Worm (Caenorhabditis elegans) whole organism, young adult: ENCODE measurements around the gene pmp-2.

Experiments used
- C17E4.6 ChIP-seq: fragments of 200-800 bp; sonication (Bioruptor generic); IDR thresholded peaks from 2 replicates; pipeline ENCODE4 v1.3.6; 2022; ENCODE audit warnings: missing genetic modification reagents, missing genetic modification characterization, missing compliant biosample characterization
- F22D6.2 ChIP-seq: sonication (generic microtip); optimal IDR thresholded peaks from 2 replicates; lab custom pipeline; 2016; ENCODE audit warnings: mild to moderate bottlenecking, missing genetic modification characterization, missing compliant biosample characterization
- F23B12.7 ChIP-seq: sonication (generic microtip); optimal IDR thresholded peaks from 2 replicates; lab custom pipeline; 2017; ENCODE audit warnings: missing genetic modification characterization, mild to moderate bottlenecking, missing compliant biosample characterization, antibody characterized with exemption, moderate library complexity; ENCODE audit not compliant: insufficient read depth
- F33H1.4 ChIP-seq: fragments of 200-800 bp; sonication (Bioruptor generic); IDR thresholded peaks from 2 replicates; pipeline ENCODE4 v1.3.6; 2022; ENCODE audit warnings: missing genetic modification reagents, missing genetic modification characterization, missing compliant biosample characterization
- F37B4.10 ChIP-seq: fragments of 200-800 bp; sonication (Bioruptor generic); IDR thresholded peaks from 2 replicates; pipeline ENCODE4 v1.3.6; 2022; ENCODE audit warnings: missing genetic modification characterization, missing compliant biosample characterization
- F39B2.1 ChIP-seq: fragments of 200-800 bp; sonication (Bioruptor generic); IDR thresholded peaks from 2 replicates; pipeline ENCODE4 v1.3.6; 2022; ENCODE audit warnings: missing genetic modification reagents, missing genetic modification characterization, missing compliant biosample characterization
- F52B5.7 ChIP-seq: sonication (generic microtip); optimal IDR thresholded peaks from 2 replicates; lab custom pipeline; 2016; ENCODE audit warnings: mild to moderate bottlenecking, missing genetic modification characterization, missing compliant biosample characterization
- F57A8.1 ChIP-seq: fragments of 200-800 bp; sonication (Bioruptor generic); optimal IDR thresholded peaks from 2 replicates; lab custom pipeline; 2018; ENCODE audit warnings: mild to moderate bottlenecking, missing genetic modification characterization, moderate library complexity, missing compliant biosample characterization
- Y53F4B.3 ChIP-seq: fragments of 200-800 bp; sonication (Bioruptor generic); IDR thresholded peaks from 2 replicates; pipeline ENCODE4 v1.3.6; 2022; ENCODE audit warnings: missing genetic modification reagents, missing genetic modification characterization, missing compliant biosample characterization
- Y67H2A.10 ChIP-seq: fragments of 200-800 bp; sonication (Bioruptor generic); conservative IDR thresholded peaks from 2 replicates; pipeline ENCODE4 v1.3.6; 2022; ENCODE audit warnings: missing genetic modification reagents, missing genetic modification characterization, missing compliant biosample characterization
- ama-1 ChIP-seq, 3 experiments: fragments of 150-350 bp in 1 of 3; sonication (generic microtip) in 2 of 3; optimal IDR thresholded peaks; 2 replicates each; lab custom pipeline; 2014 to 2018; ENCODE audit warnings: missing biosample characterization in 2 of 3, missing genetic modification characterization in 2 of 3, missing genetic modification reagents in 2 of 3
- attf-6 ChIP-seq: fragments of 200-800 bp; sonication (Bioruptor generic); IDR thresholded peaks from 2 replicates; pipeline ENCODE4 v1.3.6; 2022; ENCODE audit warnings: missing genetic modification reagents, missing genetic modification characterization, missing compliant biosample characterization
- ceh-27 ChIP-seq: fragments of 200-800 bp; sonication (Bioruptor generic); optimal IDR thresholded peaks from 2 replicates; lab custom pipeline; 2018; ENCODE audit warnings: mild to moderate bottlenecking, missing genetic modification characterization, moderate library complexity, missing compliant biosample characterization
- ceh-58 ChIP-seq: fragments of 200-800 bp; sonication (Bioruptor generic); IDR thresholded peaks from 2 replicates; pipeline ENCODE4 v1.3.6; 2022; ENCODE audit warnings: missing genetic modification characterization, missing compliant biosample characterization
- ceh-79 ChIP-seq: sonication (generic microtip); optimal IDR thresholded peaks from 2 replicates; lab custom pipeline; 2017; ENCODE audit warnings: mild to moderate bottlenecking, missing genetic modification characterization, missing compliant biosample characterization
- ceh-91 ChIP-seq: fragments of 200-800 bp; sonication (Bioruptor generic); IDR thresholded peaks from 2 replicates; pipeline ENCODE4 v1.3.6; 2022; ENCODE audit warnings: missing genetic modification reagents, missing genetic modification characterization, missing compliant biosample characterization
- dpl-1 ChIP-seq: fragments of 150-350 bp; optimal IDR thresholded peaks from 2 replicates; lab custom pipeline; 2014; ENCODE audit warnings: missing biosample characterization, missing genetic modification reagents, missing genetic modification characterization
- efl-1 ChIP-seq: fragments of 150-350 bp; optimal IDR thresholded peaks from 2 replicates; lab custom pipeline; 2014; ENCODE audit warnings: missing biosample characterization, missing genetic modification reagents, missing genetic modification characterization
- egl-44 ChIP-seq: fragments of 200-800 bp; sonication (Bioruptor generic); IDR thresholded peaks from 2 replicates; pipeline ENCODE4 v1.3.6; 2022; ENCODE audit warnings: missing genetic modification reagents, missing genetic modification characterization, missing compliant biosample characterization
- egrh-3 ChIP-seq: fragments of 200-800 bp; sonication (Bioruptor generic); IDR thresholded peaks from 2 replicates; pipeline ENCODE4 v1.3.6; 2022; ENCODE audit warnings: missing genetic modification reagents, missing genetic modification characterization, missing compliant biosample characterization
- ekl-4 ChIP-seq: fragments of 200-800 bp; sonication (Bioruptor generic); IDR thresholded peaks from 2 replicates; pipeline ENCODE4 v1.3.6; 2022; ENCODE audit warnings: missing genetic modification reagents, missing genetic modification characterization, missing compliant biosample characterization
- ets-4 ChIP-seq: fragments of 200-800 bp; sonication (Bioruptor generic); optimal IDR thresholded peaks from 2 replicates; lab custom pipeline; 2018; ENCODE audit warnings: mild to moderate bottlenecking, missing genetic modification characterization, missing compliant biosample characterization
- him-1 ChIP-seq: sonication (generic microtip); optimal IDR thresholded peaks from 2 replicates; lab custom pipeline; 2016; ENCODE audit warnings: missing genotype, missing genetic modification reagents, missing genetic modification characterization, missing compliant biosample characterization
- hmg-20 ChIP-seq: fragments of 200-800 bp; sonication (Bioruptor generic); IDR thresholded peaks from 2 replicates; pipeline ENCODE4 v1.3.6; 2022; ENCODE audit warnings: missing genetic modification reagents, missing genetic modification characterization, missing compliant biosample characterization
- lag-1 ChIP-seq: fragments of 200-800 bp; sonication (Bioruptor generic); IDR thresholded peaks from 2 replicates; pipeline ENCODE4 v1.3.6; 2022; ENCODE audit warnings: missing genetic modification reagents, missing genetic modification characterization, missing compliant biosample characterization
- let-526 ChIP-seq: fragments of 200-800 bp; sonication (Bioruptor generic); IDR thresholded peaks from 2 replicates; pipeline ENCODE4 v1.3.6; 2022; ENCODE audit warnings: missing genetic modification reagents, missing genetic modification characterization, missing compliant biosample characterization
- lin-54 ChIP-seq: fragments of 200-800 bp; sonication (Bioruptor generic); optimal IDR thresholded peaks from 2 replicates; lab custom pipeline; 2018; ENCODE audit warnings: mild to moderate bottlenecking, missing genetic modification characterization, missing compliant biosample characterization
- lsl-1 ChIP-seq: fragments of 200-800 bp; sonication (Bioruptor generic); optimal IDR thresholded peaks from 2 replicates; lab custom pipeline; 2018; ENCODE audit warnings: mild to moderate bottlenecking, missing genetic modification characterization, moderate library complexity, missing compliant biosample characterization
- madf-6 ChIP-seq: fragments of 200-800 bp; sonication (Bioruptor generic); IDR thresholded peaks from 2 replicates; pipeline ENCODE4 v1.3.6; 2022; ENCODE audit warnings: missing genetic modification reagents, missing genetic modification characterization, missing compliant biosample characterization
- madf-8 ChIP-seq: fragments of 200-800 bp; sonication (Bioruptor generic); conservative IDR thresholded peaks from 2 replicates; pipeline ENCODE4 v1.3.6; 2022; ENCODE audit warnings: missing genetic modification reagents, missing genetic modification characterization, missing compliant biosample characterization
- mxl-1 ChIP-seq: sonication (generic microtip); optimal IDR thresholded peaks from 2 replicates; lab custom pipeline; 2016; ENCODE audit warnings: missing genetic modification characterization, missing compliant biosample characterization
- nhr-120 ChIP-seq: fragments of 200-800 bp; sonication (Bioruptor generic); IDR thresholded peaks from 2 replicates; pipeline ENCODE4 v1.3.6; 2022; ENCODE audit warnings: missing genetic modification characterization, missing compliant biosample characterization
- nhr-90 ChIP-seq: sonication (generic microtip); optimal IDR thresholded peaks from 2 replicates; lab custom pipeline; 2016; ENCODE audit warnings: missing genotype, mild to moderate bottlenecking, missing genetic modification characterization, missing compliant biosample characterization
- pha-4 ChIP-seq: fragments of 150-350 bp; sonication (generic microtip); optimal IDR thresholded peaks from 2 replicates; lab custom pipeline; 2014; ENCODE audit warnings: missing biosample characterization, missing genetic modification reagents, missing genetic modification characterization
- tbx-9 ChIP-seq: sonication (generic microtip); optimal IDR thresholded peaks from 2 replicates; lab custom pipeline; 2016; ENCODE audit warnings: borderline replicate concordance, missing genetic modification characterization, inconsistent platforms, missing compliant biosample characterization
- xnd-1 ChIP-seq: sonication (generic microtip); optimal IDR thresholded peaks from 2 replicates; lab custom pipeline; 2016; ENCODE audit warnings: missing genotype, missing genetic modification reagents, missing genetic modification characterization, missing compliant biosample characterization
- zim-3 ChIP-seq: sonication (generic microtip); optimal IDR thresholded peaks from 2 replicates; lab custom pipeline; 2017; ENCODE audit warnings: mild to moderate bottlenecking, missing genetic modification characterization, moderate library complexity, missing compliant biosample characterization
- ztf-22 ChIP-seq: fragments of 200-800 bp; sonication (Bioruptor generic); optimal IDR thresholded peaks from 2 replicates; lab custom pipeline; 2018; ENCODE audit warnings: mild to moderate bottlenecking, missing genetic modification characterization, moderate library complexity, missing compliant biosample characterization
- ztf-28 ChIP-seq: fragments of 200-800 bp; sonication (Bioruptor generic); IDR thresholded peaks from 2 replicates; pipeline ENCODE4 v1.3.6; 2022; ENCODE audit warnings: missing genetic modification reagents, missing genetic modification characterization, missing compliant biosample characterization

The pmp-2 gene

ce11 chrII:6872493-6872892, 15.1 kb downstream of the pmp-2 start, which contains the start of gene C44B7.5:
Gene C44B7.5 (minus strand): TSS chrII:6872593.
- TF ChIP-seq nhr-90, result no peak
- no peak for TF ChIP-seq F37B4.10 (GFP tag; lab: Robert Waterston, UW)
- no peak for TF ChIP-seq F39B2.1 (GFP tag; lab: Robert Waterston, UW)
- TF ChIP-seq F23B12.7, result no peak
- TF ChIP-seq Y53F4B.3 (GFP tag; lab: Robert Waterston, UW), result no peak
- TF ChIP-seq ceh-58, result no peak
- no peak for TF ChIP-seq ztf-28

ce11 chrII:6870803-6871202, 16.8 kb downstream of the pmp-2 start, which contains the start of gene clhm-1:
Gene clhm-1 (minus strand): TSS chrII:6871009.
- TF ChIP-seq C17E4.6 (no peak), let-526 (GFP tag; lab: Robert Waterston, UW) (no peak), nhr-120 (no peak)
- TF ChIP-seq, all 124 proteins: peak for 0

ce11 chrII:6863652-6864051, 24.0 kb downstream of the pmp-2 start, which contains the start of gene aff-1:
Gene aff-1 (minus strand): TSS chrII:6863752.
- TF ChIP-seq F52B5.7 (tag; lab: Kevin White, UChicago) (no peak), F57A8.1 (GFP tag; lab: Kevin White, UChicago) (no peak), lsl-1 (no peak), ztf-22 (no peak), dpl-1 (no peak), egl-44 (GFP tag; lab: Robert Waterston, UW) (no peak), F33H1.4 (no peak), egrh-3 (GFP tag; lab: Robert Waterston, UW) (no peak), ekl-4 (GFP tag; lab: Robert Waterston, UW) (no peak), ceh-27 (no peak), hmg-20 (no peak), lin-54 (GFP tag; lab: Kevin White, UChicago) (no peak), F22D6.2 (tag; lab: Kevin White, UChicago) (no peak), lag-1 (GFP tag; lab: Robert Waterston, UW) (no peak), attf-6 (GFP tag; lab: Robert Waterston, UW) (no peak), ets-4 (GFP tag; lab: Kevin White, UChicago) (no peak), ceh-91 (GFP tag; lab: Robert Waterston, UW) (no peak)
- TF ChIP-seq, all 124 proteins: peak for 0

- TF ChIP-seq madf-8 (GFP tag; lab: Robert Waterston, UW) (peak; percentile 82), pha-4 (tag; lab: Kevin White, UChicago) (no peak), him-1 (tag; lab: Kevin White, UChicago) (peak; percentile 13), ceh-79 (tag; lab: Kevin White, UChicago) (no peak), Y53F4B.3 (GFP tag; lab: Robert Waterston, UW) (no peak), tbx-9 (tag; lab: Kevin White, UChicago) (no peak), lsl-1 (peak; percentile 83), ama-1 (optimal IDR thresholded peaks at IDR 0.05; lab: Kevin White, UChicago) (no peak), ama-1 (GFP tag; optimal IDR thresholded peaks at IDR 0.05; lab: Kevin White, UChicago) (no peak), ceh-58 (no peak), zim-3 (tag; lab: Kevin White, UChicago) (no peak), mxl-1 (tag; lab: Kevin White, UChicago) (no peak), F33H1.4 (peak; percentile 82), madf-6 (peak; percentile 91), xnd-1 (peak; percentile 75), ceh-91 (GFP tag; lab: Robert Waterston, UW) (0 out of 2 replicates have a peak, but pooled peaks have one; percentile 13), efl-1 (GFP tag; lab: Kevin White, UChicago) (peak; percentile 15), Y67H2A.10 (GFP tag; lab: Robert Waterston, UW) (no peak)
Measured at ce11 chrII:6860043-6860442, 27.6 kb downstream of the pmp-2 start.
